Fruit fly (Drosophila melanogaster): Measurements from ENCODE around the gene CG15536.

- no peak for TF ChIP-seq CG8159 (tag; optimal IDR thresholded peaks at IDR 0.05)
- TF ChIP-seq D1 (tag; optimal IDR thresholded peaks at IDR 0.05), result no peak
- TF ChIP-seq Pif1A (GFP tag; optimal IDR thresholded peaks at IDR 0.05), result no peak
- TF ChIP-seq Snoo (tag; optimal IDR thresholded peaks at IDR 0.05), result no peak
- TF ChIP-seq CG17806 (tag; optimal IDR thresholded peaks at IDR 0.05), result no peak
- TF ChIP-seq gl (tag; optimal IDR thresholded peaks at IDR 0.05), result no peak
- no peak for TF ChIP-seq CG10348 (GFP tag; IDR thresholded peaks at IDR 0.05)
- TF ChIP-seq CG34367 (tag; optimal IDR thresholded peaks at IDR 0.05), result no peak
- TF ChIP-seq CG32121 (GFP tag; IDR thresholded peaks at IDR 0.05), result no peak
- TF ChIP-seq CG9948 (tag; optimal IDR thresholded peaks at IDR 0.05), result no peak
- no peak for TF ChIP-seq EcR (GFP tag; optimal IDR thresholded peaks at IDR 0.05)
- no peak for TF ChIP-seq CG13204 (GFP tag; optimal IDR thresholded peaks at IDR 0.05)
Measured at dm6 chr3R:30385531-30385930, 39.4 kb downstream of the CG15536 start.
